Fruit fly (Drosophila melanogaster) whole organism, prepupa: ENCODE data around the gene Ranbp16.
A peak's percentile ranks its signal among the peaks of the same experiment; 100 is the strongest.

ENCODE experiments used
- CG16779 ChIP-seq: fragments of 200-800 bp; sonication (Bioruptor generic); optimal IDR thresholded peaks from 3 replicates; lab custom pipeline; 2017; ENCODE audit warnings: missing biosample characterization, mild to moderate bottlenecking, missing genetic modification characterization
- CG4318 ChIP-seq: fragments of 200-800 bp; sonication (Bioruptor generic); optimal IDR thresholded peaks from 3 replicates; lab custom pipeline; 2017; ENCODE audit warnings: missing biosample characterization, mild to moderate bottlenecking, missing genetic modification characterization
- Smox ChIP-seq: fragments of 200-800 bp; sonication (Bioruptor generic); optimal IDR thresholded peaks from 3 replicates; lab custom pipeline; 2016; ENCODE audit warnings: missing biosample characterization, missing genetic modification characterization
- achi ChIP-seq: fragments of 200-800 bp; sonication (Bioruptor generic); optimal IDR thresholded peaks from 3 replicates; lab custom pipeline; 2016; ENCODE audit warnings: missing biosample characterization, missing genetic modification characterization
- acj6 ChIP-seq: fragments of 200-800 bp; sonication (Bioruptor generic); optimal IDR thresholded peaks from 3 replicates; lab custom pipeline; 2016; ENCODE audit warnings: missing biosample characterization, missing genetic modification characterization
- vri ChIP-seq: fragments of 200-800 bp; sonication (Bioruptor generic); optimal IDR thresholded peaks from 3 replicates; lab custom pipeline; 2016; ENCODE audit warnings: missing biosample characterization, mild to moderate bottlenecking, missing genetic modification characterization

dm6 chrX:15886411-15887246 lies 47.0 kb downstream of the Ranbp16 start:
- TF ChIP-seq Smox (GFP tag; lab: Kevin White, UChicago) (no peak), CG16779 (peak; percentile 96), CG4318 (no peak), acj6 (GFP tag; lab: Kevin White, UChicago) (no peak), vri (GFP tag; lab: Kevin White, UChicago) (no peak), achi (GFP tag; lab: Kevin White, UChicago) (no peak)
